Worm (Caenorhabditis elegans) whole organism, early embryonic: ENCODE results near the gene srg-4.

ENCODE experiments used
- B0310.2 ChIP-seq: sonication (generic microtip); optimal IDR thresholded peaks from 2 replicates; lab custom pipeline; 2016; ENCODE audit warnings: mild to moderate bottlenecking, missing genetic modification characterization, missing compliant biosample characterization
- F13C5.2 ChIP-seq: sonication (generic microtip); optimal IDR thresholded peaks from 2 replicates; lab custom pipeline; 2017; ENCODE audit warnings: mild to moderate bottlenecking, missing genetic modification characterization, inconsistent platforms, missing compliant biosample characterization
- aly-1 ChIP-seq: sonication (generic microtip); optimal IDR thresholded peaks from 2 replicates; lab custom pipeline; 2016; ENCODE audit warnings: missing genetic modification characterization, missing compliant biosample characterization
- ama-1 ChIP-seq: fragments of 150-350 bp; optimal IDR thresholded peaks from 2 replicates; lab custom pipeline; 2014
- ceh-13 ChIP-seq: fragments of 200-800 bp; sonication (Bioruptor generic); optimal IDR thresholded peaks from 2 replicates; lab custom pipeline; 2018; ENCODE audit warnings: mild to moderate bottlenecking, missing genetic modification characterization, missing compliant biosample characterization
- ceh-36 ChIP-seq: sonication (generic microtip); optimal IDR thresholded peaks from 2 replicates; lab custom pipeline; 2016; ENCODE audit warnings: missing genetic modification characterization, inconsistent platforms, missing compliant biosample characterization
- ets-7 ChIP-seq: sonication (generic microtip); optimal IDR thresholded peaks from 2 replicates; lab custom pipeline; 2016; ENCODE audit warnings: missing genotype, missing genetic modification characterization, missing compliant biosample characterization
- flt-1 ChIP-seq: fragments of 200-800 bp; sonication (Bioruptor generic); IDR thresholded peaks from 2 replicates; pipeline ENCODE4 v1.3.6; 2022; ENCODE audit warnings: missing genetic modification characterization, missing compliant biosample characterization
- hmbx-1 ChIP-seq: sonication (generic microtip); optimal IDR thresholded peaks from 2 replicates; lab custom pipeline; 2016; ENCODE audit warnings: mild to moderate bottlenecking, missing genetic modification characterization, missing compliant biosample characterization
- hmg-4 ChIP-seq: fragments of 200-800 bp; sonication (Bioruptor generic); optimal IDR thresholded peaks from 2 replicates; lab custom pipeline; 2018; ENCODE audit warnings: mild to moderate bottlenecking, missing genetic modification characterization, missing compliant biosample characterization
- hnd-1 ChIP-seq: sonication (generic microtip); optimal IDR thresholded peaks from 2 replicates; lab custom pipeline; 2016; ENCODE audit warnings: missing genetic modification characterization, missing compliant biosample characterization
- pes-1 ChIP-seq: fragments of 200-800 bp; sonication (Bioruptor generic); IDR thresholded peaks from 2 replicates; pipeline ENCODE4 v1.3.6; 2022; ENCODE audit warnings: missing genetic modification reagents, missing genetic modification characterization, missing compliant biosample characterization
- scrt-1 ChIP-seq: fragments of 200-800 bp; sonication (Bioruptor generic); IDR thresholded peaks from 2 replicates; pipeline ENCODE4 v1.3.6; 2022; ENCODE audit warnings: missing genetic modification characterization, missing compliant biosample characterization
- sea-1 ChIP-seq: fragments of 200-800 bp; sonication (Bioruptor generic); conservative IDR thresholded peaks from 2 replicates; pipeline ENCODE4 v1.3.6; 2022; ENCODE audit warnings: missing genetic modification characterization, missing compliant biosample characterization
- tbx-11 ChIP-seq: fragments of 200-800 bp; sonication (Bioruptor generic); IDR thresholded peaks from 2 replicates; pipeline ENCODE4 v1.3.6; 2022; ENCODE audit warnings: missing genetic modification characterization, missing compliant biosample characterization
- tbx-37 ChIP-seq: fragments of 200-800 bp; sonication (Bioruptor generic); conservative IDR thresholded peaks from 2 replicates; pipeline ENCODE4 v1.3.6; 2022; ENCODE audit warnings: missing genetic modification reagents, missing genetic modification characterization, missing compliant biosample characterization
- tra-4 ChIP-seq: sonication (generic microtip); optimal IDR thresholded peaks from 2 replicates; lab custom pipeline; 2017; ENCODE audit warnings: missing genetic modification characterization, missing compliant biosample characterization

The srg-4 gene

ce11 chrIII:6300297-6300696, 38.4 kb upstream of the srg-4 start:
- TF ChIP-seq hnd-1: no peak
- TF ChIP-seq hmg-4: no peak
- no peak for TF ChIP-seq pes-1 (GFP tag; lab: Robert Waterston, UW)
- TF ChIP-seq B0310.2: no peak
- TF ChIP-seq ama-1 (lab: Kevin White, UChicago): no peak
- no peak for TF ChIP-seq hmbx-1
- no peak for TF ChIP-seq flt-1 (GFP tag; lab: Robert Waterston, UW)
- no peak for TF ChIP-seq ets-7
- TF ChIP-seq scrt-1: no peak

ce11 chrIII:6298131-6298530, 36.2 kb upstream of the srg-4 start, which contains the start of gene F47D12.3:
Gene F47D12.3, plus strand, starts transcription at chrIII:6298461.
- TF ChIP-seq B0310.2 (no peak), ets-7 (no peak), hnd-1 (no peak), ceh-36 (tag; lab: Kevin White, UChicago) (no peak), pes-1 (GFP tag; lab: Robert Waterston, UW) (no peak), tra-4 (tag; lab: Kevin White, UChicago) (no peak), hmg-4 (no peak), F13C5.2 (tag; lab: Kevin White, UChicago) (no peak), scrt-1 (no peak), tbx-37 (no peak), hmbx-1 (no peak), aly-1 (no peak), ama-1 (lab: Kevin White, UChicago) (no peak), tbx-11 (no peak), flt-1 (GFP tag; lab: Robert Waterston, UW) (no peak)

DNA sequence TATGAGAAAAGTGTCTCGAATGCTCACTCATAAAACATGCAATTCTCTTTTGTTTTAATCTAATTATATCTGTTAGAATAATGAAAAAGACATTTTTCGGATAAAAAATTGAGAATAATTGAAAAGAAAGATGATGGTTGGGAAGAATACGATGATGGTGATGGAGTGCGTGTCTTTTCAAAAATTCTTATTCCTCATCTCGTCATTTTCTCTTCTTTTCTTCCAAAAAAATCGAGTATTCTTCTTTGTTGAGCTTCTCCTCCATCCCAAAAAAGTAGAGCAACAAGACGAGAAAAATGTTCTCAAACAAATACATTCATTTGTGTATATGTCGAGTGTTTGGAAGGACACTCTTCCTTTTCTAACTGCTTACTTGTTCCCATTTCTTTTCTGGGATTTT, 35.7 kb upstream of the srg-4 start:
- TF ChIP-seq B0310.2: no peak
- no peak for TF ChIP-seq tbx-11
- no peak for TF ChIP-seq sea-1 (GFP tag; lab: Robert Waterston, UW)
- TF ChIP-seq tbx-37: no peak
- no peak for TF ChIP-seq hnd-1
- no peak for TF ChIP-seq flt-1 (GFP tag; lab: Robert Waterston, UW)
- no peak for TF ChIP-seq tra-4 (tag; lab: Kevin White, UChicago)
- no peak for TF ChIP-seq ceh-36 (tag; lab: Kevin White, UChicago)
- TF ChIP-seq aly-1: no peak
- no peak for TF ChIP-seq ama-1 (lab: Kevin White, UChicago)
- TF ChIP-seq pes-1 (GFP tag; lab: Robert Waterston, UW): no peak
- TF ChIP-seq ets-7: no peak
- TF ChIP-seq ceh-13 (GFP tag; lab: Kevin White, UChicago): no peak
- TF ChIP-seq scrt-1: no peak
- TF ChIP-seq F13C5.2 (tag; lab: Kevin White, UChicago): no peak
- TF ChIP-seq hmbx-1: no peak
- TF ChIP-seq hmg-4: no peak

DNA sequence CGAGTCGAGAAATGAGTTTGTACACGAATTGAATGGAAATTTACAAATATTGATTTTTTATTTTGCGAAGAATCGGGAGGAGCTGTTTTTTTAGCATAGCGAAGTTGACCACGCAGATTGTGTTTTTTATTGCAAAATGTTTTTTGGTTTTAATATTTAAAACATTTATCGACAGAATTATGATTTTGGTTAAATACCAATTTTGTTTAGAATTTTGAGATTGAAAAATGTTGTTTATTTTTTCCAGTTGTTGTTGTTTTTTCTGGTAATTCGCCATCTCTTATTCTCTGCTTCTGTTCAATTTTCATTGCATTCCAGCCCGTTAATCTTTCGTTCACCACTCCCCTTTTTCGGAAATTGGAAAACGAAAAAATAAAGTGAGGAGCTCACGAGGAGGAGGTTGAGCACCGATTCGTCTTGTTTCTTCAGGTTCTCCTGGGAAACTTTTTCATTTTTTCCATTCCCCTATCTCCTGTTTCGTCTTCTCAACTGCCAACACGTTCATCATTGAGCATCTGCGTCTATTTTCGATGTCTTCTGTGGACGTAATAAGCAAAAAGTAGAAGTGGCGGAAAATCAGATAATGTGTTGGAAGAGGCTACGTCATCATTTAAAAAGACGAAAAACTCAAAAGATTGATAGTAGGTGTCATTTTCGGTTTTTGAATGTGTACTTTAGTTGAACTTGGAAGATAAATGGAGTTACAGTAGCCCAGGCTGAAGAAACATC, 34.3 kb upstream of the srg-4 start, which contains the start of gene F47D12.7:
Gene F47D12.7, minus strand, starts transcription at position 51 of the 729 bp plus-strand sequence.
- no peak for TF ChIP-seq sea-1 (GFP tag; lab: Robert Waterston, UW)
- TF ChIP-seq hmg-4: no peak
- TF ChIP-seq pes-1 (GFP tag; lab: Robert Waterston, UW): no peak
- TF ChIP-seq aly-1: no peak
- TF ChIP-seq ceh-36 (tag; lab: Kevin White, UChicago): no peak
- TF ChIP-seq ama-1 (lab: Kevin White, UChicago): no peak
- no peak for TF ChIP-seq tbx-37
- no peak for TF ChIP-seq ceh-13 (GFP tag; lab: Kevin White, UChicago)
- no peak for TF ChIP-seq tbx-11
- TF ChIP-seq hmbx-1: no peak
- TF ChIP-seq B0310.2: no peak
- no peak for TF ChIP-seq F13C5.2 (tag; lab: Kevin White, UChicago)
- no peak for TF ChIP-seq flt-1 (GFP tag; lab: Robert Waterston, UW)
- TF ChIP-seq ets-7: no peak
- no peak for TF ChIP-seq scrt-1
- no peak for TF ChIP-seq hnd-1

ce11 chrIII:6290469-6291182, 28.7 kb upstream of the srg-4 start:
- no peak for TF ChIP-seq ets-7

DNA sequence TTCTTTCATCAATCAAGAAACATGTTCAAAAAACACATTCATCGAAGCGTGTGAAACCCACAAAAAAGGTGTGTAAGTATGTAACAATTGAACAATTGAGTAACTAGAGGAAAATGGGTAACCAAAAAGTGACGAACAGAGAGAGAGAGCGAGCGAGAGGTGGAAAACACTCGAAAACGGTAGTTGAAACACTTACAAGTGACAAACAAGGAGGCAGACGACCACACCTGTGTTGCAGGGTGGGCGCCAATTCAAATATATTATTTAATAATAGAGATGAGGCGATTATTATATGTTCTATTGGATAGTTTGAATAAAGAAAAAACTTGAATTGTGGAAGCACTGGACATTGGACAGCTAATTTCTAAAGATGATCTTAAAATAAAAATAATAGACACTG, 27.5 kb upstream of the srg-4 start:
- TF ChIP-seq aly-1: no peak

- TF ChIP-seq ceh-13 (GFP tag; lab: Kevin White, UChicago) (no peak), tbx-37 (no peak), tbx-11 (no peak), pes-1 (GFP tag; lab: Robert Waterston, UW) (no peak), aly-1 (no peak)
Measured at ce11 chrIII:6287195-6287594, 25.3 kb upstream of the srg-4 start, which contains the start of gene F47D12.6. Gene F47D12.6, minus strand, starts transcription at chrIII:6287295.

DNA sequence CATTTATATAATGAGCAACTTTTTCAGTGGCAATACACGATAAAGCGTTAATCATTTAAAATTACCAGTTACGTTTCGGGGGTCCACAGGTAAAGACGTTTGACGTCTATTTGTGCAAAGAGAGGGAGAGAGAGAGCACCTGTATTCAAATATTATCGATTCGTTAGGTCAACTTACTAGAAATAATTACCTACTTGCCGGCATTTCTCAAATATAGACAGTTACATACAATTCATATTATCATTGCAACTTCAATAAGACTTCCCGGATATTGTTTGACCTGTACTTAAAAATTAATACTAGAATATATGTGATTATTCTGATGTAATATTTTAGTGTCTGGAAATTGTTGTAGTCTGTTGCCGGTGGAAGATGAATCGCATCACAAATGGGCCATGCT, 24.0 kb upstream of the srg-4 start, which contains the start of gene gadr-3:
Gene gadr-3, minus strand, starts transcription at position 101 of the 400 bp plus-strand sequence.
- TF ChIP-seq ets-7 (no peak), tra-4 (tag; lab: Kevin White, UChicago) (no peak), scrt-1 (no peak), ceh-36 (tag; lab: Kevin White, UChicago) (no peak), sea-1 (GFP tag; lab: Robert Waterston, UW) (no peak), ama-1 (lab: Kevin White, UChicago) (no peak), tbx-11 (no peak), hnd-1 (no peak), flt-1 (GFP tag; lab: Robert Waterston, UW) (no peak), hmg-4 (no peak), pes-1 (GFP tag; lab: Robert Waterston, UW) (no peak), F13C5.2 (tag; lab: Kevin White, UChicago) (no peak), hmbx-1 (no peak), ceh-13 (GFP tag; lab: Kevin White, UChicago) (no peak), tbx-37 (no peak), B0310.2 (no peak)
